Fruit fly (Drosophila melanogaster) whole organism, adult: ENCODE measurements around the gene peg.

ENCODE experiments used
- CG11617 ChIP-seq: fragments of 200-800 bp; sonication (Bioruptor generic); optimal IDR thresholded peaks from 2 replicates; lab custom pipeline; 2017; ENCODE audit warnings: mild to moderate bottlenecking, missing biosample characterization, missing genetic modification reagents, missing genetic modification characterization
- CG7045 ChIP-seq: fragments of 200-800 bp; sonication (Bioruptor generic); optimal IDR thresholded peaks from 2 replicates; lab custom pipeline; 2017; ENCODE audit warnings: missing biosample characterization, mild to moderate bottlenecking, missing genetic modification characterization

dm6 chr3R:21042399-21042798 lies 18.4 kb upstream of the peg start, which contains the start of gene Dhc93AB:
- TF ChIP-seq CG11617 (GFP tag; lab: Kevin White, UChicago) (no peak), CG7045 (GFP tag; lab: Kevin White, UChicago) (no peak)
